Worm (Caenorhabditis elegans) whole organism, midembryonic: ENCODE results near the gene H10D18.5.

Experiments used
- cog-1 ChIP-seq: sonication (generic microtip); optimal IDR thresholded peaks from 2 replicates; lab custom pipeline; 2016; ENCODE audit warnings: missing genetic modification characterization, missing compliant biosample characterization
- ref-1 ChIP-seq: fragments of 200-800 bp; sonication (Bioruptor generic); conservative IDR thresholded peaks from 2 replicates; pipeline ENCODE4 v1.3.6; 2022; ENCODE audit warnings: missing genetic modification reagents, missing genetic modification characterization, missing compliant biosample characterization
- tab-1 ChIP-seq: fragments of 200-800 bp; sonication (Bioruptor generic); IDR thresholded peaks from 2 replicates; pipeline ENCODE4 v1.3.6; 2022; ENCODE audit warnings: missing genetic modification characterization, missing compliant biosample characterization

ce11 chrV:3874102-3874744 is 42.7 kb upstream of the H10D18.5 start, which contains the start of gene nhr-158:
- TF ChIP-seq tab-1 (GFP tag; lab: Robert Waterston, UW) = no peak
- no peak for TF ChIP-seq ref-1 (GFP tag; lab: Robert Waterston, UW)
- no peak for TF ChIP-seq cog-1 (tag; lab: Kevin White, UChicago)
